Fruit fly (Drosophila melanogaster): ENCODE data around the gene CG7829.

- TF ChIP-seq CG8478 (optimal IDR thresholded peaks at IDR 0.05) (no peak), CTCF (optimal IDR thresholded peaks at IDR 0.05) (no peak)
These were observed 20.2 kb upstream of the CG7829 start for dm6 chr3R:29837771-29838170.

Measured in S2 (cell line).